Fruit fly (Drosophila melanogaster) whole organism: ENCODE measurements around the gene Ypel.

Experiments
- CG8478 ChIP-seq: fragments of >200 bp; optimal IDR thresholded peaks from 2 replicates; lab custom pipeline; 2018; ENCODE audit warnings: inconsistent platforms
- Dll ChIP-seq: fragments of >200 bp; optimal IDR thresholded peaks from 2 replicates; lab custom pipeline; 2017
- EcR ChIP-seq, 2 experiments: fragments of >200 bp; optimal IDR thresholded peaks; 2 replicates each; lab custom pipeline; 2017; ENCODE audit warnings: missing biosample characterization in 2 of 2, missing genetic modification characterization in 2 of 2, missing genetic modification reagents in 2 of 2
- pan ChIP-seq: fragments of >200 bp; optimal IDR thresholded peaks from 2 replicates; lab custom pipeline; 2017
- psq ChIP-seq: fragments of >200 bp; optimal IDR thresholded peaks from 2 replicates; lab custom pipeline; 2017
- usp ChIP-seq: fragments of >200 bp; optimal IDR thresholded peaks from 2 replicates; lab custom pipeline; 2017; ENCODE audit warnings: missing biosample characterization, missing genetic modification characterization, mixed read lengths

DNA sequence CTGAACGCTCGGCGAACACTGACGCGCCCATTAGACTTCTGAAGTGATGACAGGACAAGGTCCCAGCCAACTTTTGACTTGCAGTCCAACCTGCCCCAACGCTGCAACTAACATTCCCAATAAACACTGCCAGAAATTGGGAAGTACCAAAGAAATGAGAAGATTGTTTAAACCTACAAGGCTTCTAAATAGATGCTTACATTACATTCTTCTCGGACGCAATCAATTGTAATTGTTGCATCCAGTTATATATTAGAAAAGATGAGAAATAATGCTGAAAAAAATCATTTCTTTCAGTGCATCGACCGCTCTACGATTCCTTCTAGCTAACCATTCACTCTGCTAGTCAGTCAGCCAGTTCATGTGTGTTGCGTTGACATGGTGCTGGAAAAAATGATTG is 9.6 kb downstream of the Ypel start:
- TF ChIP-seq usp (no peak), pan (no peak), CG8478 (lab: Kevin White, UChicago) (no peak), psq (no peak), EcR (GFP tag; optimal IDR thresholded peaks at IDR 0.05; lab: Kevin White, UChicago) (no peak), Dll (lab: Kevin White, UChicago) (no peak)
